Worm (Caenorhabditis elegans) whole organism, L1 larva: Measurements from ENCODE around the gene apb-1.

Experiments used
- C04F5.9 ChIP-seq: sonication (generic microtip); optimal IDR thresholded peaks from 2 replicates; lab custom pipeline; 2016; ENCODE audit warnings: missing genetic modification characterization, missing compliant biosample characterization
- fkh-4 ChIP-seq: sonication (generic microtip); optimal IDR thresholded peaks from 2 replicates; lab custom pipeline; 2016; ENCODE audit warnings: missing compliant biosample characterization, missing genetic modification characterization, borderline replicate concordance
- lin-15B ChIP-seq: fragments of 150-350 bp; sonication (generic microtip); optimal IDR thresholded peaks from 3 replicates; lab custom pipeline; 2014; ENCODE audit warnings: missing biosample characterization, missing genetic modification characterization
- mep-1 ChIP-seq: fragments of 150-350 bp; optimal IDR thresholded peaks from 2 replicates; lab custom pipeline; 2014; ENCODE audit warnings: missing biosample characterization, missing genetic modification characterization
- rnt-1 ChIP-seq: sonication (generic microtip); optimal IDR thresholded peaks from 2 replicates; lab custom pipeline; 2016; ENCODE audit warnings: mild to moderate bottlenecking, missing genetic modification characterization, moderate library complexity, missing compliant biosample characterization
- snpc-4 ChIP-seq: fragments of 150-350 bp; optimal IDR thresholded peaks from 2 replicates; lab custom pipeline; 2014; ENCODE audit warnings: missing biosample characterization, missing genetic modification characterization

- TF ChIP-seq mep-1 (tag; lab: Kevin White, UChicago) (no peak), C04F5.9 (no peak), fkh-4 (tag; lab: Kevin White, UChicago) (no peak), lin-15B (no peak), snpc-4 (tag; lab: Kevin White, UChicago) (no peak), rnt-1 (no peak)
Measured at ce11 chrIII:2641659-2642058, 44.8 kb upstream of the apb-1 start.
